Worm (Caenorhabditis elegans): ENCODE results near the gene Y53F4B.14.

Gene Y53F4B.14

DNA sequence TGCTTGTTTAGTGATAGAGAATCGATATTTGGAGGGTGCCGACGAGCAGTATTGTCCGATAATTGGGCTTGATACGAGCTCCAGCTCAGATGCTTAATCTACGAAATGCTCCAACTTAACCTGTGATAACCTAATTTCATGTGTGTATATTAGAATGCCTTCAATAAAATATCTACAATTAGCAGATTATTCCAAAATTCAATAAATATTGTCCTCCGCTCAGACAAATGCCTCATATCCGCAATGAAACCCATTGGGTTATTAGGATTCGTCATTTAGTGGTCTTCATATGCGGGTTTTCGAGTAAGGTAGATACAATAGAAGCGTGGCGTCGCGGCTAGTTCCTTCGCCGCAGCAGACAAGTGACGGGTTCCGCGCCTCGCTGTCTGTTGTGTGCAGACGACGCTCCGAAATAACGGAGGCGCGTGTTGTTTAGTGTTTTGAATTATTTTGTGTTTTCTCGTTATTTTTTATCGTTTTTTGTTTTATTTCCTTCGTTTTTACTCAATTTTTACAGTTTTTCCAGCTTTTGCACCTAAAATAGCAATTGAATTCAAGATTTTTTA is 12.1 kb upstream of the Y53F4B.14 start, which contains the start of gene cmtr-1 (continued):
- TF ChIP-seq hmg-1.1 (GFP tag; IDR thresholded peaks at IDR 0.05) (peak; percentile 99), unc-130 (GFP tag; optimal IDR thresholded peaks at IDR 0.05) (peak; percentile 93), madf-5 (GFP tag; IDR thresholded peaks at IDR 0.05) (peak in 1 of 2 experiments; percentile 67; a peak in 1 of 4 replicates), gei-8 (GFP tag; optimal IDR thresholded peaks at IDR 0.05) (peak; percentile 79), saeg-2 (GFP tag; IDR thresholded peaks at IDR 0.05) (peak; percentile 78), spr-3 (GFP tag; optimal IDR thresholded peaks at IDR 0.05) (peak; percentile 95), F37D6.2 (tag; optimal IDR thresholded peaks at IDR 0.05) (peak; percentile 85), aha-1 (tag) (peak; percentile 99), dve-1 (tag; optimal IDR thresholded peaks at IDR 0.05; ENCODE audit: insufficient read depth) (peak; percentile 99), zfp-3 (GFP tag; conservative IDR thresholded peaks at IDR 0.05) (peak; percentile 92)

DNA sequence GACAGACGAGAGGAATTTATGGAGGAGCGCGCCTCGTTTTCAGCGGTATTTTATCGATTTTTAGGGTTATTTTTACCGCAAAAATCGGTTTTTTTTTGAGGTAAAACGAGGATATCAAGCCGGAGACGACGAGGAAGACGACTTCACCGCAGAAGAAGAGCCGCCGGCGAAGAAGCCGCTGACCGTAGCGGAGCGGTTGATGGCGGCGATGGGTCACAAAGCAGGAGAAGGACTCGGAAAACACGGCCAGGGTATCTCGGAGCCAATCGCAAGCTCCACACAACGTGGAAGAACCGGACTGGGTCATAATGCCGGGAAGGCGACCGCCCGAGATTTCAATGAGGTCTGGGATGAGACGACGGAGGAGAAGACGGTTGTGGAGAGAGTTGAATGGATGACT is 11.4 kb upstream of the Y53F4B.14 start:
- 0 out of 2 replicates have a peak, but pooled peaks have one; percentile 54 for TF ChIP-seq nhr-42 (GFP tag; IDR thresholded peaks at IDR 0.05)
- no peak for TF ChIP-seq ztf-11 (tag; optimal IDR thresholded peaks at IDR 0.05)
- TF ChIP-seq set-16 (GFP tag; IDR thresholded peaks at IDR 0.05): peak; percentile 87

DNA sequence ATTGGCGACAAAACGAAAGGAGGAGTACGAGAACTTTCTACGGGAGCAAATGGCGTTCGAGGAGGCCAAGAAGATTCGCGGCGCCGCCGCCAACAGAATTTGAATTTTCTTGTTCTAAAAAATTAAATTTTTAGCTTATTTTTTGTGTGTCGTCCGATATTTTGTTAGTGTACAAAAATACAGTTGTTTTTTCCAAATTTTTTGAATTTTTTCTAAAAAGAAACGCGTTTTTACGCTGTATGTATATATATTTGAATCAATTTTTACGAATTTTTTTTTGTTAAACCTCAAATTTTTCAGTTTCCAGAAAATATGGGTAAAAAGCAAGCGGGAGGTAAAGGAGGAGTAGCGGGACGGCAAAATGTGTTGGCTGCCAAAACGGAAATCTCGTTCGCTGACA is 1.3 kb downstream of the Y53F4B.14 start, which contains the start of gene trip-4:
TSS of gene trip-4 (plus strand) at position 301 of the 400 bp plus-strand sequence.
- TF ChIP-seq F26F4.8 (GFP tag; conservative IDR thresholded peaks at IDR 0.05) (no peak), ceh-82 (tag; optimal IDR thresholded peaks at IDR 0.05) (no peak), mdt-29 (GFP tag; IDR thresholded peaks at IDR 0.05) (no peak), T26A8.4 (GFP tag; IDR thresholded peaks at IDR 0.05) (no peak), fos-1 (tag; optimal IDR thresholded peaks at IDR 0.05) (no peak), pqm-1 (tag; optimal IDR thresholded peaks at IDR 0.05) (no peak), madf-9 (GFP tag; conservative IDR thresholded peaks at IDR 0.05) (no peak), attf-4 (tag; optimal IDR thresholded peaks at IDR 0.05) (no peak), ama-1 (optimal IDR thresholded peaks at IDR 0.05) (no peak), ces-1 (GFP tag; optimal IDR thresholded peaks at IDR 0.05) (no peak), nhr-77 (tag; optimal IDR thresholded peaks at IDR 0.05) (no peak), hlh-11 (tag; optimal IDR thresholded peaks at IDR 0.05) (no peak), sdz-12 (GFP tag; optimal IDR thresholded peaks at IDR 0.05) (no peak), daf-19 (GFP tag; conservative IDR thresholded peaks at IDR 0.05) (no peak), egl-43 (GFP tag; IDR thresholded peaks at IDR 0.05) (no peak), lsy-2 (tag; optimal IDR thresholded peaks at IDR 0.05) (no peak), Y75B8A.6 (GFP tag; IDR thresholded peaks at IDR 0.05) (no peak), pha-4 (GFP tag; IDR thresholded peaks at IDR 0.05) (no peak), pha-4 (tag; optimal IDR thresholded peaks at IDR 0.05) (no peak), snpc-1.2 (GFP tag; IDR thresholded peaks at IDR 0.05) (no peak)

DNA sequence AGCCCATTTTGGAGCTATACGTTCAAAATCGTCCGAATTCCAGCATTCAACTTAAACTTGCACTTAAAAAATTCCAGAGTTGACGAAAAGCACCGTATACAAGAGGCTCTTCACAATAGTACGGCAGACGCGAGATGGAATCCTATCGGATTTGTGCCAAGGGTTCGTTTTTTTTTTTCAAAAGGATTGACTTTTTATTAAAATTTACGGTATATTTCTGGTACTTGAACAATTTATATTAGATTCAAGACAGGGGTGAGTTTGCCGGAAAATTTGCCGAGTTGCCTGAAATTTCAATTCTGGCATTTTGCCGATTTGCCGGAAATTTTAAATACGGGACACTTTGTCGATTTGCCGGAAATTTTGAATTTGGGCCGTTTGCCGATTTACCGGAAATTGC is 4.5 kb downstream of the Y53F4B.14 start:
- TF ChIP-seq skn-1 (tag; optimal IDR thresholded peaks at IDR 0.05): no peak
- TF ChIP-seq ceh-62 (tag; optimal IDR thresholded peaks at IDR 0.05): no peak
- TF ChIP-seq ceh-20 (GFP tag; IDR thresholded peaks at IDR 0.05): no peak
- no peak for TF ChIP-seq fkh-10 (GFP tag; optimal IDR thresholded peaks at IDR 0.05)
- TF ChIP-seq madf-5 (GFP tag; IDR thresholded peaks at IDR 0.05): no peak
- no peak for TF ChIP-seq lin-39 (tag; optimal IDR thresholded peaks at IDR 0.05)
- TF ChIP-seq vab-7 (GFP tag; IDR thresholded peaks at IDR 0.05): no peak
- TF ChIP-seq spr-1 (tag; optimal IDR thresholded peaks at IDR 0.05): no peak
- TF ChIP-seq dmd-6 (GFP tag; IDR thresholded peaks at IDR 0.05): no peak
- no peak for TF ChIP-seq nhr-11 (tag; optimal IDR thresholded peaks at IDR 0.05)
- TF ChIP-seq egl-27 (tag; optimal IDR thresholded peaks at IDR 0.05): no peak
- TF ChIP-seq jun-1 (tag; optimal IDR thresholded peaks at IDR 0.05): no peak
- no peak for TF ChIP-seq ZK546.5 (tag; optimal IDR thresholded peaks at IDR 0.05)
- TF ChIP-seq F49E8.2 (tag; optimal IDR thresholded peaks at IDR 0.05; ENCODE audit: borderline replicate concordance): no peak
- no peak for TF ChIP-seq nhr-102 (tag; optimal IDR thresholded peaks at IDR 0.05)

All from whole organism, L4 larva.